Worm (Caenorhabditis elegans): ENCODE data around the gene C28D4.10.

ce11 chrIV:9727217-9727616 is 11.1 kb upstream of the C28D4.10 start:
- TF ChIP-seq irx-1 (tag; optimal IDR thresholded peaks at IDR 0.05) (no peak), fkh-8 (tag; optimal IDR thresholded peaks at IDR 0.05) (no peak), nhr-28 (tag; optimal IDR thresholded peaks at IDR 0.05) (no peak), lin-13 (GFP tag; optimal IDR thresholded peaks at IDR 0.05) (no peak), sup-37 (GFP tag; optimal IDR thresholded peaks at IDR 0.05) (no peak), pag-3 (tag; optimal IDR thresholded peaks at IDR 0.05; ENCODE audit: borderline replicate concordance, insufficient read depth) (no peak), lsy-2 (tag; optimal IDR thresholded peaks at IDR 0.05) (no peak), aha-1 (tag; optimal IDR thresholded peaks at IDR 0.05) (no peak), mef-2 (tag; optimal IDR thresholded peaks at IDR 0.05) (no peak), dpl-1 (GFP tag; optimal IDR thresholded peaks at IDR 0.05) (no peak)
